Fruit fly (Drosophila melanogaster) whole organism, embryonic: ENCODE results near the gene Dpm2.

Source experiments
- Atf3 ChIP-seq: fragments of 200-800 bp; sonication (Bioruptor generic); optimal IDR thresholded peaks from 3 replicates; lab custom pipeline; 2016; ENCODE audit warnings: missing biosample characterization, missing genetic modification characterization
- BEAF-32 ChIP-seq: fragments of 200-800 bp; sonication (Bioruptor generic); optimal IDR thresholded peaks from 3 replicates; lab custom pipeline; 2017; ENCODE audit warnings: missing biosample characterization, missing genetic modification characterization, mild to moderate bottlenecking, moderate library complexity, missing genetic modification reagents
- Bgb ChIP-seq: fragments of 200-800 bp; sonication (Bioruptor generic); IDR thresholded peaks from 2 replicates; pipeline ENCODE4 v1.3.6; 2022; ENCODE audit warnings: missing biosample characterization, missing genetic modification characterization; ENCODE audit not compliant: partially characterized antibody
- CG12155 ChIP-seq: fragments of 200-800 bp; sonication (Bioruptor generic); optimal IDR thresholded peaks from 3 replicates; lab custom pipeline; 2016; ENCODE audit warnings: missing biosample characterization, missing genetic modification characterization
- CG12659 ChIP-seq: fragments of 200-800 bp; sonication (Bioruptor generic); optimal IDR thresholded peaks from 3 replicates; lab custom pipeline; 2017; ENCODE audit warnings: mild to moderate bottlenecking, missing biosample characterization, missing genetic modification reagents, missing genetic modification characterization
- CG12942 ChIP-seq: fragments of 200-800 bp; sonication (Bioruptor generic); optimal IDR thresholded peaks from 3 replicates; lab custom pipeline; 2016; ENCODE audit warnings: missing biosample characterization, missing genetic modification characterization
- CG13624 ChIP-seq: fragments of 200-800 bp; sonication (Bioruptor generic); optimal IDR thresholded peaks from 2 replicates; lab custom pipeline; 2016; ENCODE audit warnings: missing biosample characterization, missing genetic modification characterization
- CG15073 ChIP-seq: fragments of 200-800 bp; sonication (Bioruptor generic); optimal IDR thresholded peaks from 2 replicates; lab custom pipeline; 2016; ENCODE audit warnings: missing biosample characterization, missing genetic modification characterization
- CG15269 ChIP-seq: fragments of 200-800 bp; sonication (Bioruptor generic); optimal IDR thresholded peaks from 2 replicates; lab custom pipeline; 2018; ENCODE audit warnings: missing biosample characterization, mild to moderate bottlenecking, missing genetic modification characterization, moderate library complexity
- CG16815 ChIP-seq: fragments of 200-800 bp; sonication (Bioruptor generic); optimal IDR thresholded peaks from 3 replicates; lab custom pipeline; 2017; ENCODE audit warnings: missing biosample characterization, mild to moderate bottlenecking, missing genetic modification characterization
- CG17328 ChIP-seq: fragments of 200-800 bp; sonication (Bioruptor generic); IDR thresholded peaks from 2 replicates; pipeline ENCODE4 v1.3.6; 2022; ENCODE audit warnings: missing biosample characterization, missing genetic modification characterization
- CG34224 ChIP-seq: fragments of 200-800 bp; sonication (Bioruptor generic); IDR thresholded peaks from 3 replicates; pipeline ENCODE4 v1.3.6; 2022; ENCODE audit warnings: missing biosample characterization, missing genetic modification characterization; ENCODE audit not compliant: partially characterized antibody
- CG34376 ChIP-seq: fragments of 200-800 bp; sonication (Bioruptor generic); optimal IDR thresholded peaks from 2 replicates; lab custom pipeline; 2018; ENCODE audit warnings: missing biosample characterization, mild to moderate bottlenecking, missing genetic modification characterization
- CG4328 ChIP-seq: fragments of 200-800 bp; sonication (Bioruptor generic); optimal IDR thresholded peaks from 3 replicates; lab custom pipeline; 2017; ENCODE audit warnings: missing biosample characterization, missing genetic modification reagents, missing genetic modification characterization
- CG6272 ChIP-seq: fragments of 200-800 bp; sonication (Bioruptor generic); IDR thresholded peaks from 2 replicates; pipeline ENCODE4 v1.3.6; 2022; ENCODE audit warnings: missing biosample characterization, missing genetic modification characterization
- Camta ChIP-seq: fragments of 200-800 bp; sonication (Bioruptor generic); optimal IDR thresholded peaks from 2 replicates; lab custom pipeline; 2016; ENCODE audit warnings: missing biosample characterization, missing genetic modification characterization
- Chrac-16 ChIP-seq: fragments of 200-800 bp; sonication (Bioruptor generic); optimal IDR thresholded peaks from 3 replicates; lab custom pipeline; 2016; ENCODE audit warnings: missing biosample characterization, missing genetic modification characterization
- Drgx ChIP-seq: fragments of 200-800 bp; sonication (Bioruptor generic); IDR thresholded peaks from 2 replicates; pipeline ENCODE4 v1.3.6; 2022; ENCODE audit warnings: missing biosample characterization, missing genetic modification characterization
- E2f2 ChIP-seq: fragments of 200-800 bp; sonication (Bioruptor generic); IDR thresholded peaks from 2 replicates; pipeline ENCODE4 v1.3.6; 2022; ENCODE audit warnings: missing biosample characterization, missing genetic modification characterization
- Elba2 ChIP-seq: fragments of 200-800 bp; sonication (Bioruptor generic); optimal IDR thresholded peaks from 3 replicates; lab custom pipeline; 2016; ENCODE audit warnings: missing biosample characterization, missing genetic modification characterization
- Fer2 ChIP-seq: fragments of 200-800 bp; sonication (Bioruptor generic); optimal IDR thresholded peaks from 2 replicates; lab custom pipeline; 2018; ENCODE audit warnings: missing biosample characterization, mild to moderate bottlenecking, missing genetic modification characterization, moderate library complexity
- H2.0 ChIP-seq: fragments of 200-800 bp; sonication (Bioruptor generic); IDR thresholded peaks from 2 replicates; pipeline ENCODE4 v1.3.6; 2022; ENCODE audit warnings: missing biosample characterization, missing genetic modification characterization
- Hmx ChIP-seq: fragments of 200-800 bp; sonication (Bioruptor generic); optimal IDR thresholded peaks from 2 replicates; lab custom pipeline; 2016; ENCODE audit warnings: missing biosample characterization, missing genetic modification characterization
- Kr ChIP-seq: fragments of 200-800 bp; sonication (Bioruptor generic); optimal IDR thresholded peaks from 2 replicates; lab custom pipeline; 2017; ENCODE audit warnings: missing biosample characterization, mild to moderate bottlenecking, missing genetic modification characterization
- Nf-YA ChIP-seq: fragments of 200-800 bp; sonication (Bioruptor generic); IDR thresholded peaks from 2 replicates; pipeline ENCODE4 v1.3.6; 2022; ENCODE audit warnings: missing biosample characterization, missing genetic modification characterization
- Rfx ChIP-seq: fragments of 200-800 bp; sonication (Bioruptor generic); IDR thresholded peaks from 2 replicates; pipeline ENCODE4 v1.3.6; 2022; ENCODE audit warnings: missing biosample characterization, missing genetic modification characterization
- Scr ChIP-seq: fragments of 200-800 bp; sonication (Bioruptor generic); IDR thresholded peaks from 2 replicates; pipeline ENCODE4 v1.3.6; 2022; ENCODE audit warnings: missing biosample characterization, missing genetic modification characterization; ENCODE audit not compliant: partially characterized antibody
- Taf1 ChIP-seq: fragments of 200-800 bp; sonication (Bioruptor generic); IDR thresholded peaks from 2 replicates; pipeline ENCODE4 v1.3.6; 2022; ENCODE audit warnings: missing biosample characterization, missing genetic modification characterization
- Vsx1 ChIP-seq: fragments of 200-800 bp; sonication (Bioruptor generic); optimal IDR thresholded peaks from 2 replicates; lab custom pipeline; 2017; ENCODE audit warnings: missing biosample characterization, mild to moderate bottlenecking, missing genetic modification characterization, missing genetic modification reagents
- ab ChIP-seq: fragments of 200-800 bp; sonication (Bioruptor generic); optimal IDR thresholded peaks from 2 replicates; lab custom pipeline; 2016; ENCODE audit warnings: missing biosample characterization, missing genetic modification characterization
- aop ChIP-seq: fragments of 200-800 bp; sonication (Bioruptor generic); IDR thresholded peaks from 2 replicates; pipeline ENCODE4 v1.3.6; 2022; ENCODE audit warnings: missing biosample characterization, missing genetic modification characterization
- bsh ChIP-seq, 2 experiments: fragments of 200-800 bp; sonication (Bioruptor generic); optimal IDR thresholded peaks; 2 replicates each; lab custom pipeline; 2017 to 2018; ENCODE audit warnings: mild to moderate bottlenecking in 2 of 2, missing biosample characterization in 2 of 2, missing genetic modification characterization in 2 of 2, moderate library complexity in 1 of 2
- cas ChIP-seq: fragments of 200-800 bp; sonication (Bioruptor generic); IDR thresholded peaks from 2 replicates; pipeline ENCODE4 v1.3.6; 2022; ENCODE audit warnings: missing biosample characterization, missing genetic modification characterization
- corto ChIP-seq: fragments of 200-800 bp; sonication (Bioruptor generic); optimal IDR thresholded peaks from 2 replicates; lab custom pipeline; 2016; ENCODE audit warnings: missing biosample characterization, mild to moderate bottlenecking, missing genetic modification characterization, moderate library complexity
- dati ChIP-seq: fragments of 200-800 bp; sonication (Bioruptor generic); IDR thresholded peaks from 2 replicates; pipeline ENCODE4 v1.3.6; 2022; ENCODE audit warnings: missing biosample characterization, missing genetic modification characterization
- esg ChIP-seq: fragments of 200-800 bp; sonication (Bioruptor generic); conservative IDR thresholded peaks from 2 replicates; pipeline ENCODE4 v1.3.6; 2022; ENCODE audit warnings: missing biosample characterization, missing genetic modification characterization
- gfzf ChIP-seq: fragments of 200-800 bp; sonication (Bioruptor generic); optimal IDR thresholded peaks from 2 replicates; lab custom pipeline; 2016; ENCODE audit warnings: missing biosample characterization, mild to moderate bottlenecking, missing genetic modification characterization, moderate library complexity
- gt ChIP-seq: fragments of 200-800 bp; sonication (Bioruptor generic); IDR thresholded peaks from 2 replicates; pipeline ENCODE4 v1.3.6; 2022; ENCODE audit warnings: missing biosample characterization, missing genetic modification characterization
- jing ChIP-seq: fragments of 200-800 bp; sonication (Bioruptor generic); optimal IDR thresholded peaks from 2 replicates; lab custom pipeline; 2018; ENCODE audit warnings: missing biosample characterization, mild to moderate bottlenecking, missing genetic modification characterization
- klu ChIP-seq: fragments of 200-800 bp; sonication (Bioruptor generic); IDR thresholded peaks from 2 replicates; pipeline ENCODE4 v1.3.6; 2022; ENCODE audit warnings: missing biosample characterization, missing genetic modification characterization
- mirr ChIP-seq: fragments of 200-800 bp; sonication (Bioruptor generic); optimal IDR thresholded peaks from 3 replicates; lab custom pipeline; 2018; ENCODE audit warnings: missing biosample characterization, mild to moderate bottlenecking, missing genetic modification characterization
- oc ChIP-seq: fragments of 200-800 bp; sonication (Bioruptor generic); optimal IDR thresholded peaks from 2 replicates; lab custom pipeline; 2018; ENCODE audit warnings: missing biosample characterization, mild to moderate bottlenecking, missing genetic modification characterization, moderate library complexity
- p53 ChIP-seq: fragments of 200-800 bp; sonication (Bioruptor generic); optimal IDR thresholded peaks from 2 replicates; lab custom pipeline; 2016; ENCODE audit warnings: missing biosample characterization, missing genetic modification characterization
- pfk ChIP-seq: fragments of 200-800 bp; sonication (Bioruptor generic); optimal IDR thresholded peaks from 2 replicates; lab custom pipeline; 2018; ENCODE audit warnings: missing biosample characterization, mild to moderate bottlenecking, missing genetic modification characterization, moderate library complexity
- pum ChIP-seq: fragments of 200-800 bp; sonication (Bioruptor generic); optimal IDR thresholded peaks from 2 replicates; lab custom pipeline; 2016; ENCODE audit warnings: missing biosample characterization, missing genetic modification characterization
- sisA ChIP-seq: fragments of 200-800 bp; sonication (Bioruptor generic); IDR thresholded peaks from 2 replicates; pipeline ENCODE4 v1.3.6; 2022; ENCODE audit warnings: missing biosample characterization, missing genetic modification characterization
- sna ChIP-seq: fragments of 200-800 bp; sonication (Bioruptor generic); IDR thresholded peaks from 2 replicates; pipeline ENCODE4 v1.3.6; 2022; ENCODE audit warnings: missing biosample characterization, missing genetic modification characterization; ENCODE audit not compliant: partially characterized antibody
- stwl ChIP-seq: fragments of 200-800 bp; sonication (Bioruptor generic); optimal IDR thresholded peaks from 3 replicates; lab custom pipeline; 2018; ENCODE audit warnings: missing biosample characterization, mild to moderate bottlenecking, missing genetic modification characterization, moderate library complexity
- tx ChIP-seq: fragments of 200-800 bp; sonication (Bioruptor generic); optimal IDR thresholded peaks from 2 replicates; lab custom pipeline; 2016; ENCODE audit warnings: missing biosample characterization, missing genetic modification characterization

Dpm2 gene

DNA sequence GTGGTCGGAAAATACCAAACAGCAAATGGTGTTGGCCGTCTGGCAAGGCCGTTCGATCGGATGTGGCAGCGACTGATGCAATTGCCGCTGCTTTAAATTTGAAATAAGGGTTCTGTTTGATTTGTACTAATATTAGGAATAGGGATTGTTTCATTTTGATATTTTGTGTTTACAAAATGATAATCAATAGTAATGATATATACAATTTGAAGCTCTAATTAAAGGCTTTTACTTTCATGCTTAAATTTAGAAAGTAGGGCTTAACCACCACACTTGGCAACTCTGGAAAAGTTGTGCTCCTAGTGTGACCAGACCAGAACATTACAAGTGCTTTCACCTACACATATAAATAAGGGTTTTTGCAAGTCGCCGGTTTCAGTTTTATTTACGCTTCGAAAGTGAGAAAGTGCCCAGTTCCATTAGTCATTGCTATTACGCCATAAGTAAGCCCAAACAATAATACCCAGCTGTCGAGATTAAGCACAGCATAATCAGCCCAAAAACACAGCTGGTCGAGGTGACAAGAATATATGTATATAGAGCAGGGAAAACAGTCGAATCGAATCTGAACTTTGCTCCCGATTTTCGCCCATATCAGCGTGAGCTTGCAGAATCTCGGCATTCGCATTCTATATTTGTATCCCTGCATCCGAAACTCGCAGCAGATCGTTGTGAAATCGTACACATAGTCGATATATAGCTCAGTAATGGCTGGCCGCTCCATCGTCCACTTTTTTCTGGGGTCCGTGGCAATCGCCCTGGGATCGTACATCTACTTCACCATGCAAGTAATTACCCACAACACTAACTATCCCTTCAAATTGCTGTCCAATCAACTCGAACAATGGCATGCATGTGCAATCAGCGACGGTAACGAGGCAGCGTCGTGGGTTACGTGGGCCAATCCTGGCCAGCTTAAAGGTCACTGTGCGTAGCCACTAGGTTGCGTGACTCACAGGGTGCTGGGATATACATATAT is 6.9 kb downstream of the Dpm2 start, which contains the start of gene Gtpx (continued):
- peak; percentile 25 to 57 for TF ChIP-seq bsh (GFP tag; optimal IDR thresholded peaks at IDR 0.05; lab: Kevin White, UChicago)
- no peak for TF ChIP-seq esg (GFP tag; lab: Robert Waterston, UW)
- TF ChIP-seq p53 (GFP tag; lab: Kevin White, UChicago) = peak; percentile 31
- TF ChIP-seq Scr = no peak
- peak; percentile 84 for TF ChIP-seq CG12659 (GFP tag; lab: Kevin White, UChicago)
- no peak for TF ChIP-seq Fer2 (tag; lab: Kevin White, UChicago)
- peak; percentile 56 for TF ChIP-seq Chrac-16 (GFP tag; lab: Kevin White, UChicago)
- peak; percentile 32 for TF ChIP-seq CG12155 (GFP tag; lab: Kevin White, UChicago)
- TF ChIP-seq corto = no peak
- TF ChIP-seq tx (GFP tag; lab: Kevin White, UChicago) = peak; percentile 40
- peak; percentile 18 for TF ChIP-seq CG4328 (GFP tag; lab: Kevin White, UChicago)
- TF ChIP-seq aop (GFP tag; lab: Robert Waterston, UW) = no peak
- no peak for TF ChIP-seq CG16815
- TF ChIP-seq Taf1 (GFP tag; lab: Robert Waterston, UW) = no peak
- TF ChIP-seq E2f2 (GFP tag; lab: Robert Waterston, UW) = peak; percentile 86
- TF ChIP-seq jing (GFP tag; lab: Kevin White, UChicago) = no peak
- TF ChIP-seq CG34224 = no peak
- TF ChIP-seq mirr = no peak
- TF ChIP-seq dati (GFP tag; lab: Robert Waterston, UW) = no peak
- TF ChIP-seq pum (GFP tag; lab: Kevin White, UChicago) = no peak
- TF ChIP-seq BEAF-32 (GFP tag; lab: Kevin White, UChicago) = peak; percentile 69
- peak; percentile 87 for TF ChIP-seq gfzf (GFP tag; lab: Kevin White, UChicago)
- TF ChIP-seq CG6272 (GFP tag; lab: Robert Waterston, UW) = no peak
- TF ChIP-seq Drgx (GFP tag; lab: Robert Waterston, UW) = 0 out of 2 replicates have a peak, but pooled peaks have one; percentile 24
- TF ChIP-seq CG13624 (GFP tag; lab: Kevin White, UChicago) = peak; percentile 73
- TF ChIP-seq CG15073 (GFP tag; lab: Kevin White, UChicago) = no peak
- TF ChIP-seq cas (GFP tag; lab: Robert Waterston, UW) = no peak
- no peak for TF ChIP-seq oc (tag; lab: Kevin White, UChicago)
- TF ChIP-seq sisA (GFP tag; lab: Robert Waterston, UW) = no peak
- no peak for TF ChIP-seq gt (GFP tag; lab: Robert Waterston, UW)
- TF ChIP-seq klu (GFP tag; lab: Robert Waterston, UW) = no peak
- TF ChIP-seq Rfx (GFP tag; lab: Robert Waterston, UW) = peak; percentile 37; the same call in 1 of the 2 replicates
- peak; percentile 23 for TF ChIP-seq Elba2 (GFP tag; lab: Kevin White, UChicago)
- TF ChIP-seq CG34376 (GFP tag; lab: Kevin White, UChicago) = peak; percentile 5
- no peak for TF ChIP-seq Kr (GFP tag; lab: Kevin White, UChicago)
- TF ChIP-seq Hmx (GFP tag; lab: Kevin White, UChicago) = no peak
- no peak for TF ChIP-seq Vsx1 (GFP tag; lab: Kevin White, UChicago)
- TF ChIP-seq Nf-YA (GFP tag; lab: Robert Waterston, UW) = no peak
- no peak for TF ChIP-seq pfk (GFP tag; lab: Kevin White, UChicago)
- TF ChIP-seq sna (GFP tag; lab: Robert Waterston, UW) = no peak
- peak; percentile 88 for TF ChIP-seq stwl (tag; lab: Kevin White, UChicago)
- 0 out of 2 replicates have a peak, but pooled peaks have one; percentile 41 for TF ChIP-seq CG17328 (GFP tag; lab: Robert Waterston, UW)
- TF ChIP-seq Camta (GFP tag; lab: Kevin White, UChicago) = no peak
- TF ChIP-seq H2.0 (GFP tag; lab: Robert Waterston, UW) = no peak
- peak; percentile 26 for TF ChIP-seq CG15269 (tag; lab: Kevin White, UChicago)
- TF ChIP-seq CG12942 (GFP tag; lab: Kevin White, UChicago) = no peak
- TF ChIP-seq ab (GFP tag; lab: Kevin White, UChicago) = peak; percentile 6
- TF ChIP-seq Atf3 (GFP tag; lab: Kevin White, UChicago) = peak; percentile 12
- TF ChIP-seq Bgb = no peak; the same call in 1 of the 2 replicates
